Worm (Caenorhabditis elegans) whole organism, mixed stage, embryonic: ENCODE data around the gene srg-37.

Experiments
- mab-5 ChIP-seq: fragments of 150-350 bp; optimal IDR thresholded peaks from 2 replicates; lab custom pipeline; 2014; ENCODE audit warnings: missing biosample characterization, missing genetic modification characterization
- mep-1 ChIP-seq: fragments of 150-350 bp; optimal IDR thresholded peaks from 2 replicates; lab custom pipeline; 2017; ENCODE audit warnings: missing biosample characterization, missing genetic modification reagents, missing genetic modification characterization, inconsistent platforms
- nhr-237 ChIP-seq: fragments of 150-350 bp; optimal IDR thresholded peaks from 2 replicates; lab custom pipeline; 2014; ENCODE audit warnings: missing biosample characterization, missing genetic modification characterization
- sptf-1 ChIP-seq: sonication (generic microtip); optimal IDR thresholded peaks from 2 replicates; lab custom pipeline; 2017; ENCODE audit warnings: mild to moderate bottlenecking, missing genetic modification characterization, moderate library complexity, missing compliant biosample characterization
- unc-62 ChIP-seq: fragments of 150-350 bp; optimal IDR thresholded peaks from 2 replicates; lab custom pipeline; 2014; ENCODE audit warnings: missing biosample characterization, missing genetic modification reagents, missing genetic modification characterization

DNA sequence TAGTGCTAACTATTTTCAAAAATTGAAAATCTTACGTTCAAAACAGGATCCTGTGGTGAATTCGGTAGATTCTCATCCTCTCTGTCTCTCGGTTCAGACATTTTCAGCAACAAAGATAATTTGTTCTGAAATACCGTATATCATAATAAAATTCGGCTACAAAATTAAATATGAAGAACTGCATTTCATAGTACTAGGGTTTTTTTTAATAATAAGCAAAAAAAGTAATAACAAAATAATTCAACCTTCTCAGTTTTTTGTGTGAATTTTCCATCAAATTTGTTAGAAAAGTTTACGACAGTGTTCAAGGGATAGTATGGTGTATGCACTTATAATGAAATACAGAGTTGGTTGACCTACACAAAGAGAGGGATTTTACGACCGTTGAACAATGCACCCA is 11.7 kb downstream of the srg-37 start, which contains the start of gene K06G5.3:
- TF ChIP-seq unc-62 (GFP tag; lab: Kevin White, UChicago) (no peak), sptf-1 (tag; lab: Kevin White, UChicago) (no peak), mep-1 (tag; lab: Kevin White, UChicago) (no peak), nhr-237 (tag; lab: Kevin White, UChicago) (no peak), mab-5 (tag; lab: Kevin White, UChicago) (no peak)
